Fruit fly (Drosophila melanogaster) whole organism, adult: ENCODE data around the gene Mal-B1.

Source experiments
- CG11617 ChIP-seq: fragments of 200-800 bp; sonication (Bioruptor generic); optimal IDR thresholded peaks from 2 replicates; lab custom pipeline; 2017; ENCODE audit warnings: mild to moderate bottlenecking, missing biosample characterization, missing genetic modification reagents, missing genetic modification characterization
- CG12768 ChIP-seq: fragments of 200-800 bp; sonication (Bioruptor generic); optimal IDR thresholded peaks from 2 replicates; lab custom pipeline; 2017; ENCODE audit warnings: missing biosample characterization, missing genetic modification characterization, mild to moderate bottlenecking, moderate library complexity, missing genetic modification reagents
- CG7045 ChIP-seq: fragments of 200-800 bp; sonication (Bioruptor generic); optimal IDR thresholded peaks from 2 replicates; lab custom pipeline; 2017; ENCODE audit warnings: missing biosample characterization, mild to moderate bottlenecking, missing genetic modification characterization
- Crg-1 ChIP-seq: fragments of 200-800 bp; sonication (Bioruptor generic); optimal IDR thresholded peaks from 2 replicates; lab custom pipeline; 2016; ENCODE audit warnings: missing biosample characterization, missing genetic modification characterization
- Hr96 ChIP-seq: fragments of 200-800 bp; sonication (Bioruptor generic); optimal IDR thresholded peaks from 2 replicates; lab custom pipeline; 2016; ENCODE audit warnings: missing biosample characterization, missing genetic modification characterization
- Mnt ChIP-seq: fragments of 200-800 bp; sonication (Bioruptor generic); optimal IDR thresholded peaks from 2 replicates; lab custom pipeline; 2016; ENCODE audit warnings: missing biosample characterization, mild to moderate bottlenecking, missing genetic modification characterization
- bab1 ChIP-seq: fragments of 200-800 bp; sonication (Bioruptor generic); optimal IDR thresholded peaks from 3 replicates; lab custom pipeline; 2019; ENCODE audit warnings: missing biosample characterization, mild to moderate bottlenecking, missing genetic modification characterization, moderate library complexity
- cic ChIP-seq: fragments of 200-800 bp; sonication (Bioruptor generic); optimal IDR thresholded peaks from 2 replicates; lab custom pipeline; 2017; ENCODE audit warnings: missing biosample characterization, mild to moderate bottlenecking, missing genetic modification characterization, moderate library complexity
- cnc ChIP-seq, 2 experiments: fragments of >200 bp; optimal IDR thresholded peaks; 2 replicates each; lab custom pipeline; 2017
- ovo ChIP-seq: fragments of 200-800 bp; sonication (Bioruptor generic); optimal IDR thresholded peaks from 2 replicates; lab custom pipeline; 2016; ENCODE audit warnings: missing biosample characterization, missing genetic modification characterization
- pad ChIP-seq: fragments of 200-800 bp; sonication (Bioruptor generic); optimal IDR thresholded peaks from 3 replicates; lab custom pipeline; 2017; ENCODE audit warnings: missing biosample characterization, missing genetic modification characterization, mild to moderate bottlenecking, moderate library complexity, missing genetic modification reagents
- tj ChIP-seq: fragments of 200-800 bp; sonication (Bioruptor generic); optimal IDR thresholded peaks from 3 replicates; lab custom pipeline; 2017; ENCODE audit warnings: missing biosample characterization, mild to moderate bottlenecking, missing genetic modification characterization, moderate library complexity

dm6 chr2L:11878812-11879328 lies 31.8 kb downstream of the Mal-B1 start:
- TF ChIP-seq CG12768 (GFP tag; lab: Kevin White, UChicago) (no peak), pad (GFP tag; lab: Kevin White, UChicago) (no peak), ovo (GFP tag; lab: Kevin White, UChicago) (no peak), Mnt (GFP tag; lab: Kevin White, UChicago) (no peak), CG11617 (GFP tag; lab: Kevin White, UChicago) (no peak), bab1 (GFP tag; lab: Kevin White, UChicago) (no peak), cnc (optimal IDR thresholded peaks at IDR 0.05; lab: Kevin White, UChicago) (no peak), Crg-1 (GFP tag; lab: Kevin White, UChicago) (no peak), tj (no peak), CG7045 (GFP tag; lab: Kevin White, UChicago) (no peak), cic (GFP tag; lab: Kevin White, UChicago) (no peak), Hr96 (GFP tag; lab: Kevin White, UChicago) (no peak)
